Worm (Caenorhabditis elegans): ENCODE data around the gene Y39G8B.2.

DNA sequence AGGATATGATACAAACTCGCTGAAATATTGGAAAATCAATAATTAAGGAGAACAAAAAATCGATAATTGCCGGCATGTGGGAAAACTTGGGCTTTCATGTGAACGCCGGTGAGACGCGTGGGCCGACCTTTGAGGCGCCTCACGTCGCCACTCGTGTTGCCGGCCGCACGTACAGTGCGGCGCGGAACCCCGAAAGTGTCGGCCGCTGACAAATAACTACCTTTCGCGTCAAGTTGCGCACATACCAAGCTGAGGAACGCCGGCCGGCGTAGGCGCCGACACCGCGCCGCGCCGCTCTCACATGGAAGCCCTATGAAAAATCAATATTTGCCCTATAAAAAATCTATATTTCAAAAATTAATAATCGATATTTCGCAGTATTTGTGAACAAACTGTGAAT, 37.7 kb downstream of the Y39G8B.2 start:
- TF ChIP-seq elt-2 (tag; optimal IDR thresholded peaks at IDR 0.05) (no peak), sox-2 (GFP tag; IDR thresholded peaks at IDR 0.05) (no peak), ceh-6 (GFP tag; optimal IDR thresholded peaks at IDR 0.05) (no peak), rnt-1 (tag; optimal IDR thresholded peaks at IDR 0.05) (no peak), ets-4 (tag; optimal IDR thresholded peaks at IDR 0.05) (no peak), unc-55 (GFP tag; optimal IDR thresholded peaks at IDR 0.05) (no peak)
